Worm (Caenorhabditis elegans) whole organism, L3 larva: Measurements from ENCODE around the gene Y39A1A.9.
A peak's percentile ranks its signal among the peaks of the same experiment; 100 is the strongest.

ENCODE experiments used
- ceh-16 ChIP-seq: sonication (generic microtip); optimal IDR thresholded peaks from 2 replicates; lab custom pipeline; 2017; ENCODE audit warnings: missing biosample characterization, missing genetic modification characterization
- fkh-10 ChIP-seq: sonication (generic microtip); optimal IDR thresholded peaks from 2 replicates; lab custom pipeline; 2017; ENCODE audit warnings: missing biosample characterization, missing genetic modification reagents, missing genetic modification characterization
- fos-1 ChIP-seq: fragments of 150-350 bp; optimal IDR thresholded peaks from 2 replicates; lab custom pipeline; 2014; ENCODE audit warnings: missing biosample characterization, missing genetic modification characterization
- jun-1 ChIP-seq: fragments of 150-350 bp; optimal IDR thresholded peaks from 2 replicates; lab custom pipeline; 2014; ENCODE audit warnings: missing biosample characterization, missing genetic modification reagents, missing genetic modification characterization
- lsy-12 ChIP-seq: sonication (generic microtip); optimal IDR thresholded peaks from 2 replicates; lab custom pipeline; 2016; ENCODE audit warnings: mild to moderate bottlenecking, missing genetic modification characterization, missing compliant biosample characterization
- nfya-1 ChIP-seq: sonication (generic microtip); optimal IDR thresholded peaks from 2 replicates; lab custom pipeline; 2017; ENCODE audit warnings: missing genetic modification characterization, mild to moderate bottlenecking, missing compliant biosample characterization, antibody characterized with exemption, moderate library complexity; ENCODE audit not compliant: insufficient read depth
- nhr-237 ChIP-seq: fragments of 150-350 bp; optimal IDR thresholded peaks from 2 replicates; lab custom pipeline; 2014; ENCODE audit warnings: missing biosample characterization, missing genetic modification characterization
- nhr-28 ChIP-seq: fragments of 150-350 bp; optimal IDR thresholded peaks from 2 replicates; lab custom pipeline; 2014; ENCODE audit warnings: missing biosample characterization, missing genetic modification characterization
- nhr-76 ChIP-seq: fragments of 150-350 bp; sonication (generic microtip); optimal IDR thresholded peaks from 5 replicates; lab custom pipeline; 2014; ENCODE audit warnings: missing biosample characterization, missing genetic modification characterization
- tbx-2 ChIP-seq: sonication (generic microtip); optimal IDR thresholded peaks from 2 replicates; lab custom pipeline; 2016; ENCODE audit warnings: mild to moderate bottlenecking, missing genetic modification characterization, missing compliant biosample characterization
- unc-62 ChIP-seq: fragments of 150-350 bp; sonication (generic microtip); optimal IDR thresholded peaks from 4 replicates; lab custom pipeline; 2014; ENCODE audit warnings: missing biosample characterization, missing genetic modification reagents, missing genetic modification characterization
- ztf-11 ChIP-seq: fragments of 150-350 bp; optimal IDR thresholded peaks from 2 replicates; lab custom pipeline; 2014; ENCODE audit warnings: missing biosample characterization, missing genetic modification characterization
- ztf-4 ChIP-seq: fragments of 150-350 bp; optimal IDR thresholded peaks from 2 replicates; lab custom pipeline; 2014; ENCODE audit warnings: missing biosample characterization, missing genetic modification characterization

ce11 chrIII:10634576-10634975 lies 1.3 kb upstream of the Y39A1A.9 start:
- TF ChIP-seq jun-1 (tag; lab: Kevin White, UChicago): no peak
- TF ChIP-seq fos-1 (tag; lab: Kevin White, UChicago): no peak
- no peak for TF ChIP-seq nhr-28 (tag; lab: Kevin White, UChicago)
- TF ChIP-seq lsy-12 (tag; lab: Kevin White, UChicago): no peak
- no peak for TF ChIP-seq nhr-237
- TF ChIP-seq ceh-16 (tag; lab: Kevin White, UChicago): no peak
- TF ChIP-seq ztf-4: no peak
- TF ChIP-seq nhr-76 (tag; lab: Kevin White, UChicago): no peak
- no peak for TF ChIP-seq unc-62 (GFP tag; lab: Kevin White, UChicago)
- TF ChIP-seq nfya-1 (tag; lab: Kevin White, UChicago): peak; percentile 44
- TF ChIP-seq ztf-11 (tag; lab: Kevin White, UChicago): no peak
- TF ChIP-seq fkh-10 (GFP tag; lab: Kevin White, UChicago): no peak
- no peak for TF ChIP-seq tbx-2
